Worm (Caenorhabditis elegans) whole organism, L4 larva: ENCODE data around the gene M199.7.

Source experiments
- D1046.2 ChIP-seq: fragments of 200-800 bp; sonication (Bioruptor generic); IDR thresholded peaks from 2 replicates; pipeline ENCODE4 v1.3.6; 2022; ENCODE audit warnings: missing genetic modification characterization, missing compliant biosample characterization
- R02D3.7 ChIP-seq: fragments of 150-350 bp; sonication (generic microtip); optimal IDR thresholded peaks from 3 replicates; lab custom pipeline; 2014; ENCODE audit warnings: missing biosample characterization, missing genetic modification characterization
- arid-1 ChIP-seq: fragments of 200-800 bp; sonication (Bioruptor generic); conservative IDR thresholded peaks from 2 replicates; pipeline ENCODE4 v1.3.6; 2022; ENCODE audit warnings: missing genetic modification reagents, missing genetic modification characterization, missing compliant biosample characterization
- ceh-82 ChIP-seq: sonication (generic microtip); optimal IDR thresholded peaks from 2 replicates; lab custom pipeline; 2017; ENCODE audit warnings: missing biosample characterization, missing genetic modification characterization
- daf-12 ChIP-seq: fragments of 150-350 bp; optimal IDR thresholded peaks from 2 replicates; lab custom pipeline; 2014; ENCODE audit warnings: missing biosample characterization, missing genetic modification reagents, missing genetic modification characterization
- dpl-1 ChIP-seq: fragments of 150-350 bp; optimal IDR thresholded peaks from 2 replicates; lab custom pipeline; 2014; ENCODE audit warnings: missing biosample characterization, missing genetic modification reagents, missing genetic modification characterization
- duxl-1 ChIP-seq: sonication (generic microtip); optimal IDR thresholded peaks from 2 replicates; lab custom pipeline; 2016; ENCODE audit warnings: mild to moderate bottlenecking, missing genetic modification characterization, moderate library complexity, missing compliant biosample characterization; ENCODE audit not compliant: poor library complexity
- hlh-30 ChIP-seq: sonication (generic microtip); optimal IDR thresholded peaks from 2 replicates; lab custom pipeline; 2017; ENCODE audit warnings: antibody characterized with exemption, mild to moderate bottlenecking, missing genetic modification characterization, missing compliant biosample characterization; ENCODE audit not compliant: insufficient read depth
- nhr-28 ChIP-seq: fragments of 150-350 bp; optimal IDR thresholded peaks from 2 replicates; lab custom pipeline; 2014; ENCODE audit warnings: missing biosample characterization, missing genetic modification characterization
- nhr-48 ChIP-seq: sonication (generic microtip); optimal IDR thresholded peaks from 2 replicates; lab custom pipeline; 2016; ENCODE audit warnings: mild to moderate bottlenecking, missing genetic modification characterization, missing compliant biosample characterization
- nhr-76 ChIP-seq: fragments of 150-350 bp; optimal IDR thresholded peaks from 2 replicates; lab custom pipeline; 2014; ENCODE audit warnings: missing biosample characterization, missing genetic modification characterization
- pha-4 ChIP-seq, 2 experiments: fragments of 150-350 bp in 1 of 2; fragments of 200-800 bp in 1 of 2; sonication (Bioruptor generic) in 1 of 2; IDR thresholded peaks in 1 of 2; optimal IDR thresholded peaks in 1 of 2; 2 replicates each; pipeline versions ENCODE4 v1.3.6 to Lab custom; 2014 to 2022; ENCODE audit warnings: missing genetic modification characterization in 2 of 2, missing genetic modification reagents in 2 of 2, missing biosample characterization in 1 of 2, missing compliant biosample characterization in 1 of 2
- unc-39 ChIP-seq: sonication (generic microtip); optimal IDR thresholded peaks from 2 replicates; lab custom pipeline; 2017; ENCODE audit warnings: missing biosample characterization, missing genetic modification characterization
- unc-62 ChIP-seq, 3 experiments: fragments of 150-350 bp in 1 of 3; sonication (generic microtip); optimal IDR thresholded peaks in 2 of 3; peaks in 1 of 3; 1 replicate in 1 of 3; 2 replicates in 2 of 3; lab custom pipeline; 2014 to 2017; ENCODE audit warnings: missing biosample characterization in 3 of 3, missing genetic modification characterization in 3 of 3, missing genetic modification reagents in 3 of 3, missing genotype in 1 of 3

DNA sequence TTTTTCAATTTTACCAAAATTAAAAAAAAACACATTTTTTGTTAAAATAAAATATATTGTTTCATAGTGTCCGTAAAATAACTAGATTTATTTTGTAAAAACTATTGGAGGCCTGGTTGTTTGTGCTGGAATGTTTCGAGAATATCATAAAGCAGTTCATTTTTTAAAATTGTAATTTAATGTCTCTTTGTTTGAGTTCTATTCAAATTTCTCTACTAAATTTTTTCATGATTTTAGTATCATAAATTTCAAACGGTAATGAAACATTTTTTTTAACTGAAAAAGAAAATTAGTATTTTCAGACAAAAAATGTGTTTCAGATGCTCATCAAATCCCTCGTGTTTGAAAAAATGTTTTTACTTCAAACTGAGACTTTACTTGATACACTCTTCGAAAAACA lies 42.6 kb downstream of the M199.7 start:
- TF ChIP-seq ceh-82 (tag; lab: Kevin White, UChicago) (no peak), dpl-1 (GFP tag; lab: Kevin White, UChicago) (no peak), hlh-30 (no peak), nhr-28 (tag; lab: Kevin White, UChicago) (no peak), duxl-1 (tag; lab: Kevin White, UChicago) (no peak), unc-62 (GFP tag; optimal IDR thresholded peaks at IDR 0.05 in 1 of 2; lab: Kevin White, UChicago) (no peak), unc-62 (tag; optimal IDR thresholded peaks at IDR 0.05; lab: Kevin White, UChicago) (no peak), D1046.2 (GFP tag; lab: Robert Waterston, UW) (no peak), R02D3.7 (no peak), arid-1 (GFP tag; lab: Robert Waterston, UW) (no peak), pha-4 (GFP tag; IDR thresholded peaks at IDR 0.05; lab: Robert Waterston, UW) (no peak), pha-4 (tag; optimal IDR thresholded peaks at IDR 0.05; lab: Kevin White, UChicago) (no peak), daf-12 (tag; lab: Kevin White, UChicago) (no peak), nhr-48 (tag; lab: Kevin White, UChicago) (no peak), unc-39 (tag; lab: Kevin White, UChicago) (no peak), nhr-76 (no peak)
